Worm (Caenorhabditis elegans): ENCODE measurements around the gene zip-11.

Gene zip-11

ce11 chrIV:3336585-3336984 lies 25.5 kb downstream of the zip-11 start, which contains the start of gene F42A6.6 (continued):
- TF ChIP-seq F23B12.7 (tag; optimal IDR thresholded peaks at IDR 0.05; ENCODE audit: insufficient read depth) (peak; percentile 48), ztf-6 (GFP tag; IDR thresholded peaks at IDR 0.05) (peak; percentile 52; the same call in 1 of the 2 replicates), T07F8.4 (tag; optimal IDR thresholded peaks at IDR 0.05) (no peak), ZK185.1 (tag; optimal IDR thresholded peaks at IDR 0.05; ENCODE audit: poor library complexity, severe bottlenecking) (no peak), athp-1 (tag; optimal IDR thresholded peaks at IDR 0.05) (peak; percentile 85), tbp1 (GFP tag; optimal IDR thresholded peaks at IDR 0.05) (peak; percentile 58), lin-54 (GFP tag; optimal IDR thresholded peaks at IDR 0.05) (peak; percentile 67), lsy-27 (tag; optimal IDR thresholded peaks at IDR 0.05; ENCODE audit: borderline replicate concordance, insufficient read depth) (no peak), lir-1 (GFP tag; conservative IDR thresholded peaks at IDR 0.05) (0 out of 2 replicates have a peak, but pooled peaks have one; percentile 39), xnd-1 (tag; optimal IDR thresholded peaks at IDR 0.05) (peak; percentile 32), unc-130 (GFP tag; optimal IDR thresholded peaks at IDR 0.05) (peak; percentile 78), nhr-120 (GFP tag; IDR thresholded peaks at IDR 0.05) (0 out of 2 replicates have a peak, but pooled peaks have one; percentile 79), egl-44 (GFP tag; IDR thresholded peaks at IDR 0.05) (no peak), snpc-1.3 (tag; optimal IDR thresholded peaks at IDR 0.05; ENCODE audit: insufficient read depth) (peak; percentile 46), ztf-18 (tag; optimal IDR thresholded peaks at IDR 0.05) (peak; percentile 37), B0019.2 (GFP tag; conservative IDR thresholded peaks at IDR 0.05) (no peak), somi-1 (GFP tag; optimal IDR thresholded peaks at IDR 0.05) (peak; percentile 72), ama-1 (optimal IDR thresholded peaks at IDR 0.05) (no peak), ama-1 (GFP tag; optimal IDR thresholded peaks at IDR 0.05) (peak; percentile 16 to 77), zfh-2 (GFP tag; conservative IDR thresholded peaks at IDR 0.05) (no peak), attf-6 (GFP tag; IDR thresholded peaks at IDR 0.05) (peak; percentile 86), ceh-100 (GFP tag; IDR thresholded peaks at IDR 0.05) (peak; percentile 72), sptf-2 (GFP tag; optimal IDR thresholded peaks at IDR 0.05) (no peak), mel-28 (tag; optimal IDR thresholded peaks at IDR 0.05; ENCODE audit: borderline replicate concordance) (peak; percentile 41), chd-7 (tag; optimal IDR thresholded peaks at IDR 0.05) (peak; percentile 88), rpc-1 (optimal IDR thresholded peaks at IDR 0.05) (no peak), rpc-1 (tag; optimal IDR thresholded peaks at IDR 0.05) (peak; percentile 10), ceh-58 (GFP tag; IDR thresholded peaks at IDR 0.05) (peak; percentile 72; the same call in 1 of the 2 replicates), hrde-1 (tag; optimal IDR thresholded peaks at IDR 0.05; ENCODE audit: borderline replicate concordance) (peak; percentile 92), Y79H2A.3 (GFP tag; conservative IDR thresholded peaks at IDR 0.05) (peak; percentile 92), tlf-1 (GFP tag; optimal IDR thresholded peaks at IDR 0.05) (peak; percentile 86)

DNA sequence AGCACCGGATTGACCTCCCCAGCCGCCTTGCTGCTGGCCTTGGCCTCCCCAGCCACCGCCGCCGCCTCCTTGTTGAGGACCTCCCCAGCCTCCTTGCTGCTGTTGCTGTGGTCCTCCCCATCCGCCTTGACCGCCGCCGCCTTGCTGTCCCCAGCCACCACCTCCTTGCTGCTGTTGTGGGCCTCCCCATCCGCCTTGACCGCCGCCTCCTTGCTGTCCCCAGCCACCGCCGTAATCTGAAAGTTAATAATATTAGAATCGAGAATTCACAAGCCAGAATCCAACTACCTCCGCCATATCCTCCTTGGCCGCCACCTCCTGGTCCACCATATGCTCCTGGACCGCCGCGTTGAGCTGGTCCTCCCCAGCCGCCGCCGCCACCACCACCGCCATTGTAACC lies 26.2 kb downstream of the zip-11 start:
- TF ChIP-seq somi-1 (GFP tag; optimal IDR thresholded peaks at IDR 0.05) (peak; percentile 42), mxl-1 (tag; optimal IDR thresholded peaks at IDR 0.05) (no peak), efl-1 (GFP tag; optimal IDR thresholded peaks at IDR 0.05) (no peak), Y53G8AR.9 (GFP tag; conservative IDR thresholded peaks at IDR 0.05) (0 out of 2 replicates have a peak, but pooled peaks have one; percentile 10), zfh-2 (GFP tag; conservative IDR thresholded peaks at IDR 0.05) (peak; percentile 94), unc-130 (GFP tag; optimal IDR thresholded peaks at IDR 0.05) (no peak), ztf-28 (GFP tag; IDR thresholded peaks at IDR 0.05) (no peak), dox-1 (GFP tag; IDR thresholded peaks at IDR 0.05) (no peak), K11D2.4 (GFP tag; IDR thresholded peaks at IDR 0.05) (peak; percentile 32; the same call in 1 of the 2 replicates), ZK185.1 (tag; optimal IDR thresholded peaks at IDR 0.05; ENCODE audit: poor library complexity, severe bottlenecking) (no peak), madf-6 (GFP tag; IDR thresholded peaks at IDR 0.05) (peak; percentile 35), T07F8.4 (tag; optimal IDR thresholded peaks at IDR 0.05) (no peak), ztf-25 (GFP tag; IDR thresholded peaks at IDR 0.05) (0 out of 2 replicates have a peak, but pooled peaks have one; percentile 4), F33H1.4 (GFP tag; IDR thresholded peaks at IDR 0.05) (no peak), egl-44 (GFP tag; IDR thresholded peaks at IDR 0.05) (no peak; the same call in 1 of the 2 replicates), Y95B8A.8 (GFP tag; IDR thresholded peaks at IDR 0.05) (no peak), attf-6 (GFP tag; IDR thresholded peaks at IDR 0.05) (peak; percentile 8; the same call in 1 of the 2 replicates), T26A5.8 (tag; optimal IDR thresholded peaks at IDR 0.05) (no peak), akir-1 (GFP tag; optimal IDR thresholded peaks at IDR 0.05) (peak; percentile 34), K12H6.12 (tag; optimal IDR thresholded peaks at IDR 0.05) (no peak), F55B11.4 (tag; optimal IDR thresholded peaks at IDR 0.05; ENCODE audit: borderline replicate concordance, insufficient read depth) (no peak), lir-1 (GFP tag; conservative IDR thresholded peaks at IDR 0.05) (no peak), pbrm-1 (GFP tag; IDR thresholded peaks at IDR 0.05) (no peak), C17E4.6 (GFP tag; IDR thresholded peaks at IDR 0.05) (no peak)

All from whole organism, young adult.